Worm (Caenorhabditis elegans): ENCODE data around the gene fmo-3.

Gene fmo-3

DNA sequence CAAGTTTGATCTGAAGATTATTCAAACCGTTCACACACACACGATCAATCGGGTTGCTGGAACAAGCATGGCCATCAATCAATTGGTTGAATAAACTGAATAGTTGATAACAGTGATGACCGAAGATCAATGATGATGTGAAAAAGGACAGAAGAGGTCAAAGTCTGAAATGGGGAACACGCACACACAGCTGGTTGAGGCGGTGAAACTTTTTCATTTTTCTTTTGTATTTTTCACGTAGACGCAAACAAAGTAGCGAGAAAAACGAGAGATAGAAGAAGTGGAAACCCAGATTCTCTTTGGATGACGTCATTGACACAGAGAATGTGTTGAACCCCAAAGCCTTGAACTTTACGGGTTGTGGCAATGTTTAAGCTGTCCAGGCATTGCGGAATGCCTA, 23.0 kb downstream of the fmo-3 start:
- TF ChIP-seq M03D4.4 (tag; optimal IDR thresholded peaks at IDR 0.05) (no peak), zip-8 (tag; optimal IDR thresholded peaks at IDR 0.05) (peak; percentile 11), bed-3 (GFP tag; optimal IDR thresholded peaks at IDR 0.05) (no peak), nhr-237 (tag; optimal IDR thresholded peaks at IDR 0.05) (no peak), snpc-4 (tag; optimal IDR thresholded peaks at IDR 0.05) (no peak), elt-1 (tag; optimal IDR thresholded peaks at IDR 0.05; ENCODE audit: borderline replicate concordance, insufficient read depth) (no peak), nhr-28 (tag; optimal IDR thresholded peaks at IDR 0.05) (no peak)

DNA sequence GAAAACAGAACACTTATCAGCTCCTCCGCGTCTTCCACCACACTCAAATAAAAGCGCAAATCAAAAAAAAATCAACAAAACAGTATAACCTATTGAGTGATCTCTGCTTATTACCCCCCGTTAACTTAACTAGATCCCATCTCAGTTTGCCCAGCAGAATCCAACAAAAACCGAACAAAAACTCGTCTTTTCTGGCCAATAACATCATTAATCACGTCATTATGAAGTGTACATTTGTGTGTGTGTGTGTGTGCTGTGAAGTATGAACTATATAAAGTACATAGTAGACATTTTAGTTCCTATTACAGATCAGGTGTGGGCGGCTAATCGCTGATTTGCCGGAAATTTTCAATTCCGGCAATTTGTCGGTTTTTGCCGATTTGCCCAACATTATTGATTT, 23.6 kb downstream of the fmo-3 start:
- TF ChIP-seq sem-2 (GFP tag; optimal IDR thresholded peaks at IDR 0.05) (no peak), pha-4 (tag; optimal IDR thresholded peaks at IDR 0.05) (no peak), mab-5 (tag; optimal IDR thresholded peaks at IDR 0.05) (no peak), lsy-2 (tag; optimal IDR thresholded peaks at IDR 0.05) (no peak), elt-3 (tag; optimal IDR thresholded peaks at IDR 0.05) (no peak), nhr-2 (tag; optimal IDR thresholded peaks at IDR 0.05) (no peak), cnd-1 (tag; optimal IDR thresholded peaks at IDR 0.05) (no peak), elt-1 (tag; optimal IDR thresholded peaks at IDR 0.05; ENCODE audit: borderline replicate concordance, insufficient read depth) (no peak), mep-1 (tag; optimal IDR thresholded peaks at IDR 0.05) (no peak), ceh-83 (GFP tag; optimal IDR thresholded peaks at IDR 0.05) (no peak), lin-32 (GFP tag; optimal IDR thresholded peaks at IDR 0.05) (no peak), unc-120 (tag; optimal IDR thresholded peaks at IDR 0.05; ENCODE audit: poor library complexity, severe bottlenecking) (no peak), zip-8 (tag; optimal IDR thresholded peaks at IDR 0.05) (no peak), unc-39 (tag; optimal IDR thresholded peaks at IDR 0.05) (no peak), nhr-28 (tag; optimal IDR thresholded peaks at IDR 0.05) (no peak), nhr-12 (tag; optimal IDR thresholded peaks at IDR 0.05) (no peak), ces-1 (GFP tag; optimal IDR thresholded peaks at IDR 0.05) (no peak), blmp-1 (tag; optimal IDR thresholded peaks at IDR 0.05) (no peak)

DNA sequence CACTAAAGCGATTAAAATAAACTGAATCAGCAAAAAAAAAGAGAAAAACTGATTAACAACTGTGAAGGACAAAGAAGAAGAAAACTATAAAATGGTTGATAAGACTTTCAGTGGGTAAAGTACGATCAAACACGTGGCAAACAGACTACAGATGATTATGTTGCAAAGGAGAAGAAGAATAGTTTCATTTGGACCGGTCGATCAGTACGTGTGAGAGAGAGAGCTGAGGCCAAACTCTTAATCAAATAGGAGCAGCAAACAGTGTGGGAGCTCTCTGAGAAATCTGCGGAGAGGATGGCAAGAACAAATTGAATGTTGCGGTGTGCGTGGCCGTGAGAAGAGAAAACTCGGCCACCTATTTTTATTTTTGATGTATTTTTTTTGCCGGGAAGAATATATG, 24.6 kb downstream of the fmo-3 start:
- TF ChIP-seq tbx-8 (GFP tag; optimal IDR thresholded peaks at IDR 0.05) (no peak), nhr-76 (tag; optimal IDR thresholded peaks at IDR 0.05) (no peak), hlh-1 (tag; optimal IDR thresholded peaks at IDR 0.05) (no peak), drap-1 (GFP tag; optimal IDR thresholded peaks at IDR 0.05) (no peak), sem-2 (GFP tag; optimal IDR thresholded peaks at IDR 0.05) (no peak), mep-1 (tag; optimal IDR thresholded peaks at IDR 0.05) (no peak), lsy-2 (tag; optimal IDR thresholded peaks at IDR 0.05) (no peak), unc-39 (tag; optimal IDR thresholded peaks at IDR 0.05) (no peak), mab-5 (tag; optimal IDR thresholded peaks at IDR 0.05) (no peak), nhr-2 (tag; optimal IDR thresholded peaks at IDR 0.05) (no peak), M03D4.4 (tag; optimal IDR thresholded peaks at IDR 0.05) (no peak), blmp-1 (tag; optimal IDR thresholded peaks at IDR 0.05) (no peak), elt-1 (tag; optimal IDR thresholded peaks at IDR 0.05; ENCODE audit: borderline replicate concordance, insufficient read depth) (no peak)

DNA sequence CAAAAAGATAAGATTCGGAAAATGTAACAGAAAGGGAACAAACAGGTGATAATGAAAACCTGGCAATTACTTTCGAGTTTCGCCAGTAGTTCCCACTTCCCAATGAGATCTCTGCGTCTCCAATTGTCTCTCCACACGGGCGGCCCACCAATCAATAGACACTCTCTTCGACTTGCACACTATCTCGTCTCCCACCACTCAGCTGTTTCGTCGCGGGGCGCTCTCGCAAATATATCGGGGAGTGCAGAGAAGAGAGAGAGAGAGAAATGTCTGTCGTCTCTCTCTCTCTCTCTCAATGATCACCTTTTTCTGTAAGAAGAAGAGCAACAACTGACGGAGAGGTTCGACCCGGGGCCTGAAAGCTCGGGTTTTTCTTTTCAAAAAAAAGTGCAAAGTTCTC, 25.7 kb downstream of the fmo-3 start:
- TF ChIP-seq ztf-11 (tag; optimal IDR thresholded peaks at IDR 0.05): no peak
- TF ChIP-seq drap-1 (GFP tag; optimal IDR thresholded peaks at IDR 0.05): peak; percentile 60
- TF ChIP-seq pha-4 (tag; optimal IDR thresholded peaks at IDR 0.05): peak; percentile 61
- TF ChIP-seq sptf-1 (tag; optimal IDR thresholded peaks at IDR 0.05): no peak
- no peak for TF ChIP-seq ceh-43 (GFP tag; optimal IDR thresholded peaks at IDR 0.05)
- no peak for TF ChIP-seq blmp-1 (tag; optimal IDR thresholded peaks at IDR 0.05)
- no peak for TF ChIP-seq sem-2 (GFP tag; optimal IDR thresholded peaks at IDR 0.05)
- TF ChIP-seq hlh-1 (tag; optimal IDR thresholded peaks at IDR 0.05): peak; percentile 94
- TF ChIP-seq ces-1 (GFP tag; optimal IDR thresholded peaks at IDR 0.05): peak; percentile 76
- no peak for TF ChIP-seq elt-3 (tag; optimal IDR thresholded peaks at IDR 0.05)
- TF ChIP-seq snpc-4 (tag; optimal IDR thresholded peaks at IDR 0.05): no peak
- TF ChIP-seq ceh-39 (tag; optimal IDR thresholded peaks at IDR 0.05): peak; percentile 54
- TF ChIP-seq mep-1 (tag; optimal IDR thresholded peaks at IDR 0.05): peak; percentile 84
- no peak for TF ChIP-seq unc-39 (tag; optimal IDR thresholded peaks at IDR 0.05)
- no peak for TF ChIP-seq tbx-8 (GFP tag; optimal IDR thresholded peaks at IDR 0.05)
- TF ChIP-seq elt-1 (tag; optimal IDR thresholded peaks at IDR 0.05; ENCODE audit: borderline replicate concordance, insufficient read depth): no peak
- TF ChIP-seq lin-32 (GFP tag; optimal IDR thresholded peaks at IDR 0.05): peak; percentile 43
- no peak for TF ChIP-seq nhr-76 (tag; optimal IDR thresholded peaks at IDR 0.05)
- TF ChIP-seq unc-62 (GFP tag; optimal IDR thresholded peaks at IDR 0.05): peak; percentile 53
- no peak for TF ChIP-seq ham-2 (GFP tag; optimal IDR thresholded peaks at IDR 0.05)
- TF ChIP-seq mab-5 (tag; optimal IDR thresholded peaks at IDR 0.05): no peak
- TF ChIP-seq lin-13 (tag; optimal IDR thresholded peaks at IDR 0.05): peak; percentile 39
- no peak for TF ChIP-seq ceh-83 (GFP tag; optimal IDR thresholded peaks at IDR 0.05)
- peak; percentile 76 for TF ChIP-seq unc-120 (tag; optimal IDR thresholded peaks at IDR 0.05; ENCODE audit: poor library complexity, severe bottlenecking)
- TF ChIP-seq nhr-237 (tag; optimal IDR thresholded peaks at IDR 0.05): peak; percentile 29
- TF ChIP-seq flh-1 (GFP tag; optimal IDR thresholded peaks at IDR 0.05): no peak
- peak; percentile 46 for TF ChIP-seq cnd-1 (tag; optimal IDR thresholded peaks at IDR 0.05)
- no peak for TF ChIP-seq nhr-2 (tag; optimal IDR thresholded peaks at IDR 0.05)
- peak; percentile 80 for TF ChIP-seq mls-2 (tag; optimal IDR thresholded peaks at IDR 0.05)
- TF ChIP-seq M03D4.4 (tag; optimal IDR thresholded peaks at IDR 0.05): no peak
- no peak for TF ChIP-seq zip-8 (tag; optimal IDR thresholded peaks at IDR 0.05)
- TF ChIP-seq nhr-12 (tag; optimal IDR thresholded peaks at IDR 0.05): no peak
- peak; percentile 40 for TF ChIP-seq lsy-2 (tag; optimal IDR thresholded peaks at IDR 0.05)
- no peak for TF ChIP-seq nhr-28 (tag; optimal IDR thresholded peaks at IDR 0.05)
- no peak for TF ChIP-seq bed-3 (GFP tag; optimal IDR thresholded peaks at IDR 0.05)

All from whole organism, mixed stage, embryonic.